Fruit fly (Drosophila melanogaster): Measurements from ENCODE around the gene Nf-YC.

Gene Nf-YC

dm6 chrX:6778780-6779179, 41.9 kb downstream of the Nf-YC start:
- TF ChIP-seq OdsH (GFP tag; optimal IDR thresholded peaks at IDR 0.05) (peak; percentile 32), cyc (GFP tag; optimal IDR thresholded peaks at IDR 0.05) (peak; percentile 4), CG6854 (GFP tag; optimal IDR thresholded peaks at IDR 0.05) (no peak), lz (GFP tag; optimal IDR thresholded peaks at IDR 0.05) (peak; percentile 1), Hr39 (GFP tag; optimal IDR thresholded peaks at IDR 0.05) (peak; percentile 20), fd85E (GFP tag; optimal IDR thresholded peaks at IDR 0.05) (no peak), Ets96B (tag; optimal IDR thresholded peaks at IDR 0.05) (peak; percentile 5), CG10669 (GFP tag; optimal IDR thresholded peaks at IDR 0.05) (peak; percentile 37), CG31627 (GFP tag; optimal IDR thresholded peaks at IDR 0.05) (peak; percentile 20), pdm3 (GFP tag; optimal IDR thresholded peaks at IDR 0.05) (peak; percentile 1), svp (GFP tag) (peak; percentile 68), esn (GFP tag; optimal IDR thresholded peaks at IDR 0.05) (no peak), Smox (GFP tag; optimal IDR thresholded peaks at IDR 0.05) (no peak), Hr4 (GFP tag; optimal IDR thresholded peaks at IDR 0.05) (peak; percentile 13), acj6 (GFP tag; optimal IDR thresholded peaks at IDR 0.05) (peak; percentile 9), CG6808 (GFP tag; optimal IDR thresholded peaks at IDR 0.05) (peak; percentile 0), Eip78C (GFP tag) (peak; percentile 78), CG32006 (GFP tag; optimal IDR thresholded peaks at IDR 0.05) (peak; percentile 21)

- TF ChIP-seq Hr38 (GFP tag; optimal IDR thresholded peaks at IDR 0.05) (no peak), CG11762 (GFP tag; optimal IDR thresholded peaks at IDR 0.05; ENCODE audit: insufficient read depth) (peak; percentile 8), CG6808 (GFP tag; optimal IDR thresholded peaks at IDR 0.05) (peak; percentile 24), lz (GFP tag; optimal IDR thresholded peaks at IDR 0.05) (peak; percentile 29), achi (GFP tag; optimal IDR thresholded peaks at IDR 0.05) (peak; percentile 53), Ets21C (GFP tag; optimal IDR thresholded peaks at IDR 0.05) (no peak), svp (GFP tag) (peak; percentile 74), CG3919 (GFP tag; optimal IDR thresholded peaks at IDR 0.05) (no peak), vri (GFP tag; optimal IDR thresholded peaks at IDR 0.05) (no peak), Met (GFP tag; optimal IDR thresholded peaks at IDR 0.05) (peak; percentile 55), Lpt (GFP tag; optimal IDR thresholded peaks at IDR 0.05) (no peak), acj6 (GFP tag; optimal IDR thresholded peaks at IDR 0.05) (peak; percentile 42), Blimp-1 (GFP tag; optimal IDR thresholded peaks at IDR 0.05) (no peak), CG10669 (GFP tag; optimal IDR thresholded peaks at IDR 0.05) (peak; percentile 48), salr (GFP tag; optimal IDR thresholded peaks at IDR 0.05) (no peak), CG9139 (GFP tag; optimal IDR thresholded peaks at IDR 0.05) (peak; percentile 26), CG1621 (tag; optimal IDR thresholded peaks at IDR 0.05) (no peak), net (GFP tag; optimal IDR thresholded peaks at IDR 0.05) (peak; percentile 3), CG6163 (GFP tag; IDR thresholded peaks at IDR 0.05) (no peak), fd59A (GFP tag; optimal IDR thresholded peaks at IDR 0.05) (peak; percentile 44), CG10631 (GFP tag; optimal IDR thresholded peaks at IDR 0.05) (peak; percentile 48), dac (GFP tag; optimal IDR thresholded peaks at IDR 0.05) (no peak), dsx (GFP tag; optimal IDR thresholded peaks at IDR 0.05; ENCODE audit: poor library complexity, severe bottlenecking) (peak; percentile 29), Eip78C (GFP tag) (peak; percentile 88), Smox (GFP tag; optimal IDR thresholded peaks at IDR 0.05) (peak; percentile 14), Hr39 (GFP tag; optimal IDR thresholded peaks at IDR 0.05) (peak; percentile 3), pdm3 (GFP tag; optimal IDR thresholded peaks at IDR 0.05) (peak; percentile 38), Ets96B (tag; optimal IDR thresholded peaks at IDR 0.05) (peak; percentile 35), ss (GFP tag; optimal IDR thresholded peaks at IDR 0.05) (peak in 1 of 2 experiments; percentile 40), CG8632 (GFP tag; optimal IDR thresholded peaks at IDR 0.05) (no peak), OdsH (GFP tag; optimal IDR thresholded peaks at IDR 0.05) (peak; percentile 19), CG34406 (GFP tag; optimal IDR thresholded peaks at IDR 0.05) (no peak), Sox14 (GFP tag; optimal IDR thresholded peaks at IDR 0.05) (no peak), CG6854 (GFP tag; optimal IDR thresholded peaks at IDR 0.05) (no peak), topi (GFP tag; optimal IDR thresholded peaks at IDR 0.05) (peak; percentile 9), CG3032 (tag; optimal IDR thresholded peaks at IDR 0.05) (peak; percentile 55), spab (GFP tag; optimal IDR thresholded peaks at IDR 0.05) (peak; percentile 30), CG8119 (GFP tag; IDR thresholded peaks at IDR 0.05) (no peak), Sox15 (GFP tag; optimal IDR thresholded peaks at IDR 0.05) (peak; percentile 2), Eip75B (GFP tag; optimal IDR thresholded peaks at IDR 0.05) (no peak), cyc (GFP tag; optimal IDR thresholded peaks at IDR 0.05) (no peak), CG32006 (GFP tag; optimal IDR thresholded peaks at IDR 0.05) (peak; percentile 36)
These were observed 42.7 kb downstream of the Nf-YC start for dm6 chrX:6778068-6778467.
